Worm (Caenorhabditis elegans): Measurements from ENCODE around the gene str-185.

DNA sequence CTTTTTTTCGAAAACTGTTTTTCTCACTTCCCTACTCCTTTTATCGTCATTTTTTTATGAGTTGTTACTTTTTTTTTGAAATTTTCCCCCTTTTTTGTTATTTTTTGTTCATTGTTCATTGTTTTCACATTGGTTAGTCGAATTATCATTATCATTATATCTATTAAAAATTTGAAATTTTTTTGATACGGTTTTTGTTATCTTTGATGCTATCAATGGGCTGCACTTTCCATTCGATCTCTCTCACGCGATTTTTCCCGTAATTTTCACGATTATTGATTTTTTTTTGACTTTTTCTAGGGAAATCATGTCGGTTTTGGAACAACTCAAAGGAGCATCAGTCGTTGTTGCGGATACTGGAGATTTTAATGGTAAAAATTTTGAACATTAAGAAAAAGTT, 43.5 kb downstream of the str-185 start, which contains the start of gene tald-1:
- TF ChIP-seq lsy-2 (tag; optimal IDR thresholded peaks at IDR 0.05) (no peak), tbx-8 (GFP tag; optimal IDR thresholded peaks at IDR 0.05) (no peak), nhr-28 (tag; optimal IDR thresholded peaks at IDR 0.05) (no peak), elt-1 (tag; optimal IDR thresholded peaks at IDR 0.05; ENCODE audit: borderline replicate concordance, insufficient read depth) (no peak), snpc-4 (tag; optimal IDR thresholded peaks at IDR 0.05) (no peak), ham-2 (GFP tag; optimal IDR thresholded peaks at IDR 0.05) (no peak), unc-39 (tag; optimal IDR thresholded peaks at IDR 0.05) (no peak), nhr-237 (tag; optimal IDR thresholded peaks at IDR 0.05) (no peak)

Data from whole organism, mixed stage, embryonic.